Worm (Caenorhabditis elegans): Measurements from ENCODE around the gene plc-1.

DNA sequence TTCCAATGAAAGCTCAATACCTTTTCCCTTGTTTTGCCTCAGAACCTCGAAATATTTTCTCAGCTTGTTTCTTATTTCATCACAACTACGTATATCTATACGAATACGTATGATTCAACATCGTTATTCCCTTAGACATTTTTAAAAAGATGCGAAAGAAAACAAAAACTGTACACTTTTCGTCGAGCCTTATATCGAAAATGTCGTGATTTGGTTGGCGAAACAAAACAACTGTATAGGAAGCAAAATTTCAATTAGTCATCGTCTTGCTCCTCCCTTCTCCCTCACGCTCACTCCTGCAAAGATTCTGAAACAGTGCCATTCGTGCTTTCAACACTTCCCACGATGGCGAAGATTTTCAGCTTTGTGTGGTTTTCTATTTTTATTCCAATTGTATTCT lies 51.2 kb downstream of the plc-1 start, which contains the start of gene ttr-14:
- TF ChIP-seq W03F9.2 (tag; optimal IDR thresholded peaks at IDR 0.05), result no peak
- no peak for TF ChIP-seq dao-5 (tag; optimal IDR thresholded peaks at IDR 0.05)
